Worm (Caenorhabditis elegans) whole organism, young adult: Measurements from ENCODE around the gene R04A9.9.

Experiments used
- mcd-1 ChIP-seq: fragments of 200-800 bp; sonication (Bioruptor generic); IDR thresholded peaks from 2 replicates; pipeline ENCODE4 v1.3.6; 2022; ENCODE audit warnings: missing genetic modification reagents, missing genetic modification characterization, missing compliant biosample characterization
- pha-4 ChIP-seq: fragments of 150-350 bp; sonication (generic microtip); optimal IDR thresholded peaks from 2 replicates; lab custom pipeline; 2014; ENCODE audit warnings: missing biosample characterization, missing genetic modification reagents, missing genetic modification characterization
- ztf-28 ChIP-seq: fragments of 200-800 bp; sonication (Bioruptor generic); IDR thresholded peaks from 2 replicates; pipeline ENCODE4 v1.3.6; 2022; ENCODE audit warnings: missing genetic modification reagents, missing genetic modification characterization, missing compliant biosample characterization

DNA sequence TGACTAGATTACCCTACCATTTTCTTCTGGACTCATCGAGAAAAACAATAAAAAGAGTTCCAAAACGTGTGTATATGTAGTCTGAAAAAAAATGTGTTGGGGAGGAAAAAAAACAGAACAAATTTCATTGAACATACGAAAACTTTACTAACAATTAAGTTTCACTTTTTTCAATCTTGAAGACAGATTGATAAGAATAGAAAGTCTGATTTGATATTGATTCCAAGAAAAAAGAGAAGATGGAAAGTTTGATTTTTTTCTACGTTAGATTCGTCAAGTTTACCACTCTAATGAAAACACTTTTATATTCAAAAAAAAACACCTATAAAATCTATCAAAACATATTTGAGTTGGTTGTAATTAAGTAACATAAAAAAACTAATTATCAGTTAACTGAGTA lies at the start of gene R04A9.9:
- TF ChIP-seq pha-4: no peak
- no peak for TF ChIP-seq mcd-1 (GFP tag; lab: Robert Waterston, UW)
- no peak for TF ChIP-seq ztf-28 (GFP tag; lab: Robert Waterston, UW)
